Fruit fly (Drosophila melanogaster) whole organism, pupa: Measurements from ENCODE around the gene CG3603.

Experiments
- CG14655 ChIP-seq: fragments of 200-800 bp; sonication (Bioruptor generic); optimal IDR thresholded peaks from 3 replicates; lab custom pipeline; 2017; ENCODE audit warnings: mild to moderate bottlenecking, missing biosample characterization, missing genetic modification reagents, missing genetic modification characterization
- CG15710 ChIP-seq: fragments of 200-800 bp; sonication (Bioruptor generic); optimal IDR thresholded peaks from 2 replicates; lab custom pipeline; 2018; ENCODE audit warnings: missing biosample characterization, mild to moderate bottlenecking, missing genetic modification characterization, moderate library complexity
- CG32121 ChIP-seq: fragments of 200-800 bp; sonication (Bioruptor generic); IDR thresholded peaks from 2 replicates; pipeline ENCODE4 v1.3.6; 2022; ENCODE audit warnings: missing biosample characterization, missing genetic modification characterization
- CG8159 ChIP-seq: fragments of 200-800 bp; sonication (Bioruptor generic); optimal IDR thresholded peaks from 3 replicates; lab custom pipeline; 2018; ENCODE audit warnings: missing biosample characterization, mild to moderate bottlenecking, missing genetic modification characterization, moderate library complexity
- D1 ChIP-seq: fragments of 200-800 bp; sonication (Bioruptor generic); optimal IDR thresholded peaks from 2 replicates; lab custom pipeline; 2018; ENCODE audit warnings: missing biosample characterization, mild to moderate bottlenecking, missing genetic modification characterization, moderate library complexity
- EcR ChIP-seq: fragments of 200-800 bp; sonication (Bioruptor generic); optimal IDR thresholded peaks from 3 replicates; lab custom pipeline; 2019; ENCODE audit warnings: missing biosample characterization, missing genetic modification characterization, mild to moderate bottlenecking, moderate library complexity, missing genetic modification reagents
- Ets98B ChIP-seq: fragments of 200-800 bp; sonication (Bioruptor generic); IDR thresholded peaks from 2 replicates; pipeline ENCODE4 v1.3.6; 2022; ENCODE audit warnings: missing biosample characterization, missing genetic modification characterization
- rn ChIP-seq: fragments of 200-800 bp; sonication (Bioruptor generic); IDR thresholded peaks from 2 replicates; pipeline ENCODE4 v1.3.6; 2022; ENCODE audit warnings: missing biosample characterization, missing genetic modification characterization

DNA sequence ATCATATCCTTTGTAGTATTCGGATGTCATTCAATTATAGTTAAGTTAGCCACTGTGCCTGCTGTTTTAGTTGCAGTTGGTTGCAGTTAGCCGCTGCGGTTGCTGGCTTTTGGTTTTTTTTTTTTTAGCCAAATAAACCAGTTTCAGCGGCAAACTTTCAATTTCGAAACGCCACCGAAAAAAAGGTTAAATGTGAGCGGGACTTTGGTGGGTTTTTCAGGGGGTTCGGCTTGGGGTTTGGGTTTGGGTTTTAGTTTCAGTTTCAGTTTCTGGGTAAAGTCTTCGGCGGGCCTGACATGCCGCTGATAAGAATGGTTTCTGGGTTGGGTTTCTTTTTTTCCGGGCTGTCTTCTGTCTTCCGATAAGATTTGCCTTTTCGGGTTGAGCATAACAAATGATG lies 43.1 kb downstream of the CG3603 start:
- no peak for TF ChIP-seq rn
- no peak for TF ChIP-seq CG32121
- TF ChIP-seq EcR (GFP tag; lab: Kevin White, UChicago) = no peak
- TF ChIP-seq CG8159 (tag; lab: Kevin White, UChicago) = no peak
- TF ChIP-seq CG14655 = no peak
- TF ChIP-seq Ets98B (GFP tag; lab: Robert Waterston, UW) = no peak
- TF ChIP-seq CG15710 = no peak
- no peak for TF ChIP-seq D1 (tag; lab: Kevin White, UChicago)
